Fruit fly (Drosophila melanogaster): Measurements from ENCODE around the gene Ugt302C1.

Gene Ugt302C1

DNA sequence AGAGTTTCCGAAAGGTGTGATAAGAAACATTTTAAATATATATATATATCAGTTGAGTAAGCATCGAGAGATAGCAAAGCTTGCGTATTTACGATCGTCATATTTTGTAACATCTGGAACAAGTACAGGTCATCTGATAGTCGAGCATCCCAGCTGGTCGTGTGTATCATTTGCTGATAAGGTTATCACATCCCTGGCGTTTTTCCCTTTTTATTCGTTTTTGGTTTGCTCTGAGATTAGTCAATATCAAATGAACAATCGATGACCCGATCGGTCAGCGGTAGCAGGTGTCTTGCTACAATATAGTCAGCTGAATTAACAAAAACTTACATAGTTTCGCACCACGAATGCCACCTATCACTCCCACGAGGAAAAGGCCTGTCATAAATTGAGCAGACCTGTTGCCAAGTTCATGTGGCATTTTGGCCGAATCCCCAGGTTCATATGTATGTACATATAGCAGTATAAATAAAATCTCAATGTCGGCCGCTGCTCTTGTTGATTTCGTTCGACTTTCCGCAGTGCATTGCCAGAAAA lies 44.1 kb downstream of the Ugt302C1 start (continued):
- TF ChIP-seq sug (tag; optimal IDR thresholded peaks at IDR 0.05): peak; percentile 74
- TF ChIP-seq CG8388 (GFP tag; optimal IDR thresholded peaks at IDR 0.05): peak; percentile 17
- TF ChIP-seq phol (tag; optimal IDR thresholded peaks at IDR 0.05): peak; percentile 53
- TF ChIP-seq Vsx1 (GFP tag; optimal IDR thresholded peaks at IDR 0.05): no peak
- TF ChIP-seq Optix (GFP tag; IDR thresholded peaks at IDR 0.05): 0 out of 3 replicates have a peak, but pooled peaks have one; percentile 5
- TF ChIP-seq CG9437 (GFP tag; optimal IDR thresholded peaks at IDR 0.05): peak; percentile 33
- no peak for TF ChIP-seq CG10959 (GFP tag; IDR thresholded peaks at IDR 0.05)
- 0 out of 2 replicates have a peak, but pooled peaks have one; percentile 32 for TF ChIP-seq CG32772 (GFP tag; IDR thresholded peaks at IDR 0.05)
- TF ChIP-seq HmgZ (tag; optimal IDR thresholded peaks at IDR 0.05): peak; percentile 26
- TF ChIP-seq odd (GFP tag; optimal IDR thresholded peaks at IDR 0.05): peak; percentile 43
- TF ChIP-seq MTF-1 (GFP tag; optimal IDR thresholded peaks at IDR 0.05; ENCODE audit: borderline replicate concordance): no peak
- peak; percentile 4 for TF ChIP-seq grn (GFP tag; optimal IDR thresholded peaks at IDR 0.05)
- no peak for TF ChIP-seq Atf3 (GFP tag; optimal IDR thresholded peaks at IDR 0.05)
- no peak for TF ChIP-seq zen (tag; optimal IDR thresholded peaks at IDR 0.05)
- TF ChIP-seq CG12155 (GFP tag; optimal IDR thresholded peaks at IDR 0.05): peak; percentile 42
- TF ChIP-seq mam (GFP tag; optimal IDR thresholded peaks at IDR 0.05): peak; percentile 38
- TF ChIP-seq gsb (GFP tag; IDR thresholded peaks at IDR 0.05): no peak
- peak; percentile 73 for TF ChIP-seq Oli (tag; optimal IDR thresholded peaks at IDR 0.05)
- peak; percentile 56 for TF ChIP-seq E2f1 (GFP tag; IDR thresholded peaks at IDR 0.05)
- peak; percentile 15 for TF ChIP-seq fd3F (GFP tag; optimal IDR thresholded peaks at IDR 0.05)
- peak; percentile 25 for TF ChIP-seq Six4 (GFP tag; optimal IDR thresholded peaks at IDR 0.05)
- TF ChIP-seq dimm (GFP tag; IDR thresholded peaks at IDR 0.05): no peak
- TF ChIP-seq CG17361 (GFP tag; IDR thresholded peaks at IDR 0.05): no peak; the same call in 2 of the 3 replicates
- no peak for TF ChIP-seq Sox100B (GFP tag; optimal IDR thresholded peaks at IDR 0.05)
- TF ChIP-seq CG1602 (GFP tag; optimal IDR thresholded peaks at IDR 0.05): peak; percentile 9
- no peak for TF ChIP-seq CG33557 (GFP tag; optimal IDR thresholded peaks at IDR 0.05)
- no peak for TF ChIP-seq Sin3A (optimal IDR thresholded peaks at IDR 0.05)
- peak; percentile 66 for TF ChIP-seq Ptx1 (GFP tag; IDR thresholded peaks at IDR 0.05)
- TF ChIP-seq dysf (GFP tag; IDR thresholded peaks at IDR 0.05): peak; percentile 73
- TF ChIP-seq CG2120 (GFP tag; optimal IDR thresholded peaks at IDR 0.05): peak; percentile 81
- TF ChIP-seq schlank (tag; optimal IDR thresholded peaks at IDR 0.05): peak; percentile 4
- peak; percentile 77 for TF ChIP-seq Med (GFP tag)
- no peak for TF ChIP-seq Nf-YA (GFP tag; IDR thresholded peaks at IDR 0.05)
- no peak for TF ChIP-seq CG2199 (GFP tag; IDR thresholded peaks at IDR 0.05)
- no peak; the same call in 1 of the 2 replicates for TF ChIP-seq CG31441 (GFP tag; IDR thresholded peaks at IDR 0.05)
- peak; percentile 69 for TF ChIP-seq sd (tag; optimal IDR thresholded peaks at IDR 0.05)
- TF ChIP-seq dpn (GFP tag; optimal IDR thresholded peaks at IDR 0.05): peak in 1 of 2 experiments; percentile 65
- peak; percentile 62 for TF ChIP-seq HHEX (GFP tag; optimal IDR thresholded peaks at IDR 0.05)
- TF ChIP-seq ATbp (GFP tag; optimal IDR thresholded peaks at IDR 0.05): no peak
- TF ChIP-seq dmrt99B (tag; optimal IDR thresholded peaks at IDR 0.05): peak; percentile 61
- no peak for TF ChIP-seq CG16863 (GFP tag; optimal IDR thresholded peaks at IDR 0.05)
- TF ChIP-seq tx (GFP tag; optimal IDR thresholded peaks at IDR 0.05): no peak
- peak; percentile 58 for TF ChIP-seq unpg (GFP tag; optimal IDR thresholded peaks at IDR 0.05)
- TF ChIP-seq CG8281 (tag; optimal IDR thresholded peaks at IDR 0.05): peak; percentile 2
- peak; percentile 46 for TF ChIP-seq CG10654 (GFP tag; optimal IDR thresholded peaks at IDR 0.05)
- TF ChIP-seq CG12391 (tag; optimal IDR thresholded peaks at IDR 0.05): peak; percentile 60
- TF ChIP-seq fd64A (GFP tag; optimal IDR thresholded peaks at IDR 0.05): no peak
- TF ChIP-seq Gug (GFP tag; IDR thresholded peaks at IDR 0.05): peak; percentile 33; the same call in 1 of the 4 replicates
- peak; percentile 39; the same call in 1 of the 2 replicates for TF ChIP-seq CG17328 (GFP tag; IDR thresholded peaks at IDR 0.05)
- TF ChIP-seq Atf-2 (GFP tag; optimal IDR thresholded peaks at IDR 0.05): no peak
- TF ChIP-seq NfI (GFP tag; optimal IDR thresholded peaks at IDR 0.05): peak; percentile 60
